Fruit fly (Drosophila melanogaster) whole organism, pupa: ENCODE results near the gene CG43402.

Source experiments
- CG10348 ChIP-seq: fragments of 200-800 bp; sonication (Bioruptor generic); IDR thresholded peaks from 2 replicates; pipeline ENCODE4 v1.3.6; 2022; ENCODE audit warnings: missing biosample characterization, missing genetic modification characterization
- CG12605 ChIP-seq: fragments of 200-800 bp; sonication (Bioruptor generic); IDR thresholded peaks from 2 replicates; pipeline ENCODE4 v1.3.6; 2022; ENCODE audit warnings: missing biosample characterization, missing genetic modification characterization
- CG13204 ChIP-seq: fragments of 200-800 bp; sonication (Bioruptor generic); optimal IDR thresholded peaks from 2 replicates; lab custom pipeline; 2018; ENCODE audit warnings: missing biosample characterization, mild to moderate bottlenecking, missing genetic modification characterization, moderate library complexity
- CG14655 ChIP-seq: fragments of 200-800 bp; sonication (Bioruptor generic); optimal IDR thresholded peaks from 3 replicates; lab custom pipeline; 2017; ENCODE audit warnings: mild to moderate bottlenecking, missing biosample characterization, missing genetic modification reagents, missing genetic modification characterization
- CG15710 ChIP-seq: fragments of 200-800 bp; sonication (Bioruptor generic); optimal IDR thresholded peaks from 2 replicates; lab custom pipeline; 2018; ENCODE audit warnings: missing biosample characterization, mild to moderate bottlenecking, missing genetic modification characterization, moderate library complexity
- CG17806 ChIP-seq: fragments of 200-800 bp; sonication (Bioruptor generic); optimal IDR thresholded peaks from 2 replicates; lab custom pipeline; 2018; ENCODE audit warnings: missing biosample characterization, mild to moderate bottlenecking, missing genetic modification characterization, moderate library complexity
- CG32121 ChIP-seq: fragments of 200-800 bp; sonication (Bioruptor generic); IDR thresholded peaks from 2 replicates; pipeline ENCODE4 v1.3.6; 2022; ENCODE audit warnings: missing biosample characterization, missing genetic modification characterization
- CG34367 ChIP-seq: fragments of 200-800 bp; sonication (Bioruptor generic); optimal IDR thresholded peaks from 2 replicates; lab custom pipeline; 2018; ENCODE audit warnings: missing biosample characterization, mild to moderate bottlenecking, missing genetic modification characterization
- CG4496 ChIP-seq: fragments of 200-800 bp; sonication (Bioruptor generic); IDR thresholded peaks from 3 replicates; pipeline ENCODE4 v1.3.6; 2022; ENCODE audit warnings: missing biosample characterization, missing genetic modification characterization
- CG8159 ChIP-seq: fragments of 200-800 bp; sonication (Bioruptor generic); optimal IDR thresholded peaks from 3 replicates; lab custom pipeline; 2018; ENCODE audit warnings: missing biosample characterization, mild to moderate bottlenecking, missing genetic modification characterization, moderate library complexity
- CG8301 ChIP-seq: fragments of 200-800 bp; sonication (Bioruptor generic); optimal IDR thresholded peaks from 2 replicates; lab custom pipeline; 2018; ENCODE audit warnings: missing biosample characterization, mild to moderate bottlenecking, missing genetic modification characterization
- CG9948 ChIP-seq: fragments of 200-800 bp; sonication (Bioruptor generic); optimal IDR thresholded peaks from 2 replicates; lab custom pipeline; 2018; ENCODE audit warnings: missing biosample characterization, mild to moderate bottlenecking, missing genetic modification characterization, moderate library complexity
- D1 ChIP-seq: fragments of 200-800 bp; sonication (Bioruptor generic); optimal IDR thresholded peaks from 2 replicates; lab custom pipeline; 2018; ENCODE audit warnings: missing biosample characterization, mild to moderate bottlenecking, missing genetic modification characterization, moderate library complexity
- EcR ChIP-seq: fragments of 200-800 bp; sonication (Bioruptor generic); optimal IDR thresholded peaks from 3 replicates; lab custom pipeline; 2019; ENCODE audit warnings: missing biosample characterization, missing genetic modification characterization, mild to moderate bottlenecking, moderate library complexity, missing genetic modification reagents
- Ets98B ChIP-seq: fragments of 200-800 bp; sonication (Bioruptor generic); IDR thresholded peaks from 2 replicates; pipeline ENCODE4 v1.3.6; 2022; ENCODE audit warnings: missing biosample characterization, missing genetic modification characterization
- Pif1A ChIP-seq: fragments of 200-800 bp; sonication (Bioruptor generic); optimal IDR thresholded peaks from 3 replicates; lab custom pipeline; 2016; ENCODE audit warnings: missing biosample characterization, missing genetic modification characterization
- Pif1B ChIP-seq: fragments of 200-800 bp; sonication (Bioruptor generic); optimal IDR thresholded peaks from 3 replicates; lab custom pipeline; 2016; ENCODE audit warnings: missing biosample characterization, missing genetic modification characterization
- Snoo ChIP-seq: fragments of 200-800 bp; sonication (Bioruptor generic); optimal IDR thresholded peaks from 3 replicates; lab custom pipeline; 2017; ENCODE audit warnings: missing biosample characterization, mild to moderate bottlenecking, missing genetic modification characterization, inconsistent platforms
- fd96Ca ChIP-seq: fragments of 200-800 bp; sonication (Bioruptor generic); IDR thresholded peaks from 3 replicates; pipeline ENCODE4 v1.3.6; 2022; ENCODE audit warnings: missing biosample characterization, missing genetic modification characterization
- gl ChIP-seq: fragments of 200-800 bp; sonication (Bioruptor generic); optimal IDR thresholded peaks from 2 replicates; lab custom pipeline; 2018; ENCODE audit warnings: missing biosample characterization, mild to moderate bottlenecking, missing genetic modification characterization
- rn ChIP-seq: fragments of 200-800 bp; sonication (Bioruptor generic); IDR thresholded peaks from 2 replicates; pipeline ENCODE4 v1.3.6; 2022; ENCODE audit warnings: missing biosample characterization, missing genetic modification characterization

The CG43402 gene

DNA sequence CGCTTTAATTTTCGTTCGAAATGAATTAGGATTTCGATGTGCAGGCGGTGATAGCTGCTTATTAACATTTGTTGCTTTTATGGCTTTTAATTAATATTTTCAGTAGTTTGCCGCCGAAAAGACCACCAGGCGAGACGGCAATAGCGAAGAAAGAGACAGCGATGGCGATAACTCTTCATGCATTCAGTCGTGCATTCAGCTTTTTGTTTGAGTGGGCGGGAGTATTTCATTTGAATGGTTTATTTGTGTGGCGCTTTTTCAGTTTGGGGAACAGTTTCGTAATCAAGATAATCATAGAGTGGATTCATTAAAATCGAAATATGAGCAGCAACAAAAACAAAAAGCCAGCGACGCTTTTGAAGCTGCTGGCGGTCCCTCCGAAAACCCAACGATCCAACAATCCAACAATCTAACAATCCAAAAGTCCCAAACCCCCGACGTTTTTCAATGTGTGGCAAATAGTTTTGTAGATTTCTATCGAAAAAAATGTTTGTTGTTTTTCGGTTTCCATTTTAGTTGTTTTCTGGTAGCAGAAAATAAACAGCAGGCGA lies 18.5 kb upstream of the CG43402 start:
- TF ChIP-seq CG15710 (no peak), D1 (tag; lab: Kevin White, UChicago) (no peak), CG4496 (GFP tag; lab: Robert Waterston, UW) (no peak), CG8301 (tag; lab: Kevin White, UChicago) (no peak), Pif1B (GFP tag; lab: Kevin White, UChicago) (no peak), EcR (GFP tag; lab: Kevin White, UChicago) (no peak), CG8159 (no peak), fd96Ca (no peak), CG17806 (tag; lab: Kevin White, UChicago) (no peak), CG32121 (GFP tag; lab: Robert Waterston, UW) (no peak), CG10348 (no peak), Snoo (tag; lab: Kevin White, UChicago) (no peak)
- TF ChIP-seq, all 21 proteins: peak for 0

DNA sequence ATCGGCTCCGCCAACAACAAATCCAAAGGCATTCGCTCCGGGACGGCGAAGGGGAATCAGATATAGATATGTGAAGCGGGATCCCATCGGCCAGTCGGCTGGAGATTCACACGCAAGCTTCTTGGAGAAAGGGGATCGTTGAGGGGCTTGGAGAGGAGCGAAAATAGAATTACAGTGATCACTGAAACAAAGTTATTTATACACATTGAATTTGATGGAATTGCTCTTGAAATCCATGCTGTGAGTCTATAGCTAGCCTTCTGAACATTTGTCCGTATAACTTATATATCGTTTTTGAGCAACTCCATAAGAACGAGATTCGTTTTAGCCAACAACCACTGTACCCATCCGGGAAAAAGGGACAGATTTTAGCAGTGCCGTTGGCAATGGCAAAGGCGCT lies 17.6 kb upstream of the CG43402 start:
- TF ChIP-seq CG8301 (tag; lab: Kevin White, UChicago) (peak; percentile 86), CG15710 (peak; percentile 93), EcR (GFP tag; lab: Kevin White, UChicago) (peak; percentile 29), rn (GFP tag; lab: Robert Waterston, UW) (peak; percentile 53), CG8159 (peak; percentile 92), CG34367 (tag; lab: Kevin White, UChicago) (peak; percentile 95), CG4496 (GFP tag; lab: Robert Waterston, UW) (peak; percentile 90), CG9948 (tag; lab: Kevin White, UChicago) (peak; percentile 94), CG14655 (GFP tag; lab: Kevin White, UChicago) (peak; percentile 93), Ets98B (GFP tag; lab: Robert Waterston, UW) (peak; percentile 84), Snoo (tag; lab: Kevin White, UChicago) (peak; percentile 71), Pif1B (GFP tag; lab: Kevin White, UChicago) (peak; percentile 93), D1 (tag; lab: Kevin White, UChicago) (peak; percentile 83), CG13204 (GFP tag; lab: Kevin White, UChicago) (peak; percentile 91), CG10348 (no peak), CG17806 (tag; lab: Kevin White, UChicago) (peak; percentile 95), CG12605 (GFP tag; lab: Robert Waterston, UW) (peak; percentile 82), CG32121 (GFP tag; lab: Robert Waterston, UW) (peak; percentile 53; the same call in 1 of the 2 replicates), fd96Ca (peak; percentile 92), Pif1A (peak; percentile 89), gl (peak; percentile 89)
- TF ChIP-seq, all 21 proteins: peak for 20

DNA sequence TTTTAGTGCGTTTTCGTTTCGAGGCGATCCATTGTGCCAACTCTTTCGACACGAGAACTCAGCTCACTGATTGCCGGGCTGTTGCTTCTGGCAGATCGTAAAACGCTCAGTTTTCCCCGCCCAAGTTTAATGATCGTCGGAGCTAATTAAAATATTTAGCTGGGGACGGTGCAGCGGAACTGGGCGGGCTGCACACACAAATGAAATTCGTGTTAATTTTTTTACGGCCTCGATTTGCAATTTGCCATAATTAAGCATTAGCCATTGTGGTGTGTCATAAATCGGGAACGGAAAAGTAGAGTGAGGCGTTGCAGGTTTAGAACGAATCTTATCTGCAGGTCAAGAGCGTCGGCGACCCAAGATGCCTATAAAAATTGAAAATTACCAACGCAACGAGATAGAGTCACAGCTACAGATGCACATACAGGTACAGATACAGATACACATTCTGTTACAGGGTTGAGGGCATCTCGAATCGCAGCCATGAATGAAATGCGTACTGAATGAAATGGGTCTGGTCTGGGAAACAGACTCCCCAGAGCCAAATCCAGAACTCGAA lies 16.5 kb upstream of the CG43402 start:
- TF ChIP-seq CG8159: no peak
- no peak for TF ChIP-seq CG15710

DNA sequence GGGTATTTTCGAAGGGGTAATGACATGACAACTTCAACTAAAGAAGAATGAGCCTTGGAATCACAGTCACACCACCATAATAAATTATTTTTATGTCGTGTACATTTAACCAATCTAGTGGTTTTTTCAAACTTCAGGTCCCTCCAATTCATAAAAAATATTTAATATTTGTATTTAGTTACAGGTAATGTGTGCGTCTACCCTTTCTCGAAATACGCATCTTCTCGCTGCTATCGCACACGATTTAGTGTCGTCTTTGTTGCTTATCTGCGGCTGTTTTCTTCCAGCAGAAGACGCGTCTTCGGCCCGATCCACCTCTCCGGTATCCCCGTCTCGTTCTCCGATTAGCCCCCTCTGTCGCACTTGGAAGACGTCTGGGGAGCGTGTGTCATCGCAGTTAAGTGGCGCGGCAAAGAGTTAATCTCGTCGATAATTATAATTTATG lies 15.6 kb upstream of the CG43402 start:
- TF ChIP-seq Pif1A (peak; percentile 88), CG9948 (tag; lab: Kevin White, UChicago) (peak; percentile 86), CG8301 (tag; lab: Kevin White, UChicago) (peak; percentile 63), fd96Ca (peak; percentile 46; the same call in 1 of the 3 replicates), EcR (GFP tag; lab: Kevin White, UChicago) (peak; percentile 76), D1 (tag; lab: Kevin White, UChicago) (peak; percentile 75), CG17806 (tag; lab: Kevin White, UChicago) (peak; percentile 88), Pif1B (GFP tag; lab: Kevin White, UChicago) (peak; percentile 89), CG13204 (GFP tag; lab: Kevin White, UChicago) (peak; percentile 67), CG8159 (peak; percentile 92), gl (peak; percentile 79), Snoo (tag; lab: Kevin White, UChicago) (peak; percentile 90), Ets98B (GFP tag; lab: Robert Waterston, UW) (peak; percentile 23; the same call in 1 of the 2 replicates), CG34367 (tag; lab: Kevin White, UChicago) (peak; percentile 86), CG10348 (no peak), CG32121 (GFP tag; lab: Robert Waterston, UW) (peak; percentile 35; the same call in 1 of the 2 replicates), CG14655 (GFP tag; lab: Kevin White, UChicago) (peak; percentile 79), CG4496 (GFP tag; lab: Robert Waterston, UW) (peak; percentile 64; the same call in 2 of the 3 replicates), CG15710 (peak; percentile 90), CG12605 (GFP tag; lab: Robert Waterston, UW) (peak; percentile 50; the same call in 1 of the 2 replicates), rn (GFP tag; lab: Robert Waterston, UW) (peak; percentile 43; the same call in 1 of the 2 replicates)

DNA sequence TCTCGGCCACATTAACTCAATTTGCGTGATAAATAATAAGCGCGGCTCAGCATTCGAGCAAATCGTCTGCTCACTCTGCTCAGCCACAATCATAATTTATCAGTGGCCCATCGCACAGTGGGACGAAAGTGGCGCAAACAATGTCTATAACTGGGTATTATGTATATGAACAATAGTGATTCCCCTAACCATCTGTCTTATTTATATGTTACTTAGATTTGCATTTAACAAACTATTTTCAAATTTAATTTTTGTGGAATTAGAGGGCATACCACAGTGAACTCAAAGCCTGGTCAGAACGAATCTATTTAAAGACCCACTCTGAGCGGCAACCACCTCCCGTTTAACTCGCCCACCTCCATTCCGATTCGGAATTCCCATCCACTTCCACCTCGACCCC lies 14.6 kb upstream of the CG43402 start:
- TF ChIP-seq CG34367 (tag; lab: Kevin White, UChicago) (peak; percentile 69), CG9948 (tag; lab: Kevin White, UChicago) (peak; percentile 77), D1 (tag; lab: Kevin White, UChicago) (no peak), CG17806 (tag; lab: Kevin White, UChicago) (peak; percentile 68), fd96Ca (0 out of 3 replicates have a peak, but pooled peaks have one; percentile 42), CG8301 (tag; lab: Kevin White, UChicago) (peak; percentile 13), CG15710 (peak; percentile 78), CG8159 (peak; percentile 66), CG14655 (GFP tag; lab: Kevin White, UChicago) (peak; percentile 16), Pif1B (GFP tag; lab: Kevin White, UChicago) (peak; percentile 8), gl (peak; percentile 22), Pif1A (no peak), EcR (GFP tag; lab: Kevin White, UChicago) (no peak), CG4496 (GFP tag; lab: Robert Waterston, UW) (peak; percentile 37; the same call in 1 of the 3 replicates), Snoo (tag; lab: Kevin White, UChicago) (peak; percentile 18), CG32121 (GFP tag; lab: Robert Waterston, UW) (no peak), CG12605 (GFP tag; lab: Robert Waterston, UW) (0 out of 2 replicates have a peak, but pooled peaks have one; percentile 17)
